Worm (Caenorhabditis elegans) whole organism, L1 larva: ENCODE data around the gene mboa-2.

Experiments used
- C04F5.9 ChIP-seq: sonication (generic microtip); optimal IDR thresholded peaks from 2 replicates; lab custom pipeline; 2016; ENCODE audit warnings: missing genetic modification characterization, missing compliant biosample characterization
- C16A3.4 ChIP-seq: fragments of 150-350 bp; optimal IDR thresholded peaks from 2 replicates; lab custom pipeline; 2014; ENCODE audit warnings: missing biosample characterization, missing genetic modification characterization
- C34B4.2 ChIP-seq: sonication (generic microtip); optimal IDR thresholded peaks from 2 replicates; lab custom pipeline; 2017; ENCODE audit warnings: mild to moderate bottlenecking, missing genetic modification characterization, missing compliant biosample characterization
- F16B12.6 ChIP-seq: fragments of 150-350 bp; optimal IDR thresholded peaks from 2 replicates; lab custom pipeline; 2014; ENCODE audit warnings: missing biosample characterization, missing genetic modification characterization
- aha-1 ChIP-seq: fragments of 150-350 bp; optimal IDR thresholded peaks from 2 replicates; lab custom pipeline; 2014; ENCODE audit warnings: missing biosample characterization, missing genetic modification characterization
- aly-2 ChIP-seq: fragments of 150-350 bp; optimal IDR thresholded peaks from 2 replicates; lab custom pipeline; 2014; ENCODE audit warnings: missing biosample characterization, missing genetic modification characterization
- ama-1 ChIP-seq: fragments of 150-350 bp; optimal IDR thresholded peaks from 2 replicates; lab custom pipeline; 2014
- blmp-1 ChIP-seq: fragments of 150-350 bp; optimal IDR thresholded peaks from 2 replicates; lab custom pipeline; 2014; ENCODE audit warnings: missing biosample characterization, missing genetic modification characterization
- ceh-8 ChIP-seq: fragments of 200-800 bp; sonication (Bioruptor generic); optimal IDR thresholded peaks from 2 replicates; lab custom pipeline; 2018; ENCODE audit warnings: mild to moderate bottlenecking, missing genetic modification characterization, moderate library complexity, missing compliant biosample characterization
- ces-1 ChIP-seq: fragments of 150-350 bp; optimal IDR thresholded peaks from 2 replicates; lab custom pipeline; 2014; ENCODE audit warnings: missing biosample characterization, missing genetic modification reagents, missing genetic modification characterization
- dsc-1 ChIP-seq: sonication (generic microtip); optimal IDR thresholded peaks from 2 replicates; lab custom pipeline; 2016; ENCODE audit warnings: mild to moderate bottlenecking, missing genetic modification characterization, missing compliant biosample characterization
- efl-1 ChIP-seq, 4 experiments: fragments of 150-350 bp; optimal IDR thresholded peaks in 3 of 4; peaks in 1 of 4; 1 replicate in 1 of 4; 2 replicates in 3 of 4; lab custom pipeline; 2014; ENCODE audit warnings: missing biosample characterization in 2 of 4, missing genetic modification characterization in 2 of 4, missing genetic modification reagents in 2 of 4
- egl-13 ChIP-seq: sonication (generic microtip); optimal IDR thresholded peaks from 2 replicates; lab custom pipeline; 2016; ENCODE audit warnings: missing genotype, missing genetic modification reagents, missing genetic modification characterization, missing compliant biosample characterization
- egl-27 ChIP-seq, 2 experiments: fragments of 150-350 bp in 1 of 2; sonication (generic microtip); optimal IDR thresholded peaks; 3 replicates each; lab custom pipeline; 2017 to 2018; ENCODE audit warnings: missing biosample characterization in 2 of 2, missing genetic modification characterization in 2 of 2, missing genetic modification reagents in 2 of 2
- elt-2 ChIP-seq: sonication (generic microtip); optimal IDR thresholded peaks from 2 replicates; lab custom pipeline; 2016; ENCODE audit warnings: missing genetic modification characterization, mild to moderate bottlenecking, inconsistent platforms, missing compliant biosample characterization, missing genetic modification reagents
- elt-3 ChIP-seq, 6 experiments: fragments of 150-350 bp in 1 of 6; sonication (generic microtip); optimal IDR thresholded peaks; 2 replicates each; lab custom pipeline; 2017 to 2018; ENCODE audit warnings: missing biosample characterization in 6 of 6, missing genetic modification characterization in 6 of 6, inconsistent platforms in 1 of 6
- fkh-4 ChIP-seq: sonication (generic microtip); optimal IDR thresholded peaks from 2 replicates; lab custom pipeline; 2016; ENCODE audit warnings: missing compliant biosample characterization, missing genetic modification characterization, borderline replicate concordance
- fos-1 ChIP-seq: fragments of 150-350 bp; optimal IDR thresholded peaks from 2 replicates; lab custom pipeline; 2014; ENCODE audit warnings: missing biosample characterization, missing genetic modification characterization
- grh-1 ChIP-seq: fragments of 200-800 bp; sonication (Bioruptor generic); IDR thresholded peaks from 2 replicates; pipeline ENCODE4 v1.3.6; 2022; ENCODE audit warnings: missing genetic modification reagents, missing genetic modification characterization, missing compliant biosample characterization
- hlh-4 ChIP-seq: sonication (generic microtip); optimal IDR thresholded peaks from 2 replicates; lab custom pipeline; 2016; ENCODE audit warnings: mild to moderate bottlenecking, missing genetic modification characterization, missing compliant biosample characterization
- irx-1 ChIP-seq: sonication (generic microtip); optimal IDR thresholded peaks from 2 replicates; lab custom pipeline; 2016; ENCODE audit warnings: missing genetic modification characterization, missing compliant biosample characterization
- isw-1 ChIP-seq: fragments of 200-800 bp; sonication (Bioruptor generic); IDR thresholded peaks from 2 replicates; pipeline ENCODE4 v1.3.6; 2022; ENCODE audit warnings: missing genetic modification characterization, missing compliant biosample characterization
- lin-15B ChIP-seq: fragments of 150-350 bp; sonication (generic microtip); optimal IDR thresholded peaks from 3 replicates; lab custom pipeline; 2014; ENCODE audit warnings: missing biosample characterization, missing genetic modification characterization
- nhr-12 ChIP-seq: sonication (generic microtip); optimal IDR thresholded peaks from 2 replicates; lab custom pipeline; 2017; ENCODE audit warnings: missing biosample characterization, missing genetic modification characterization
- nhr-20 ChIP-seq: sonication (generic microtip); optimal IDR thresholded peaks from 2 replicates; lab custom pipeline; 2016; ENCODE audit warnings: mild to moderate bottlenecking, missing genetic modification characterization, missing compliant biosample characterization
- nhr-47 ChIP-seq: sonication (generic microtip); optimal IDR thresholded peaks from 2 replicates; lab custom pipeline; 2016; ENCODE audit warnings: mild to moderate bottlenecking, missing genetic modification characterization, moderate library complexity, missing compliant biosample characterization
- nhr-71 ChIP-seq: sonication (generic microtip); optimal IDR thresholded peaks from 2 replicates; lab custom pipeline; 2016; ENCODE audit warnings: mild to moderate bottlenecking, missing genetic modification characterization, moderate library complexity, missing compliant biosample characterization
- nhr-76 ChIP-seq: sonication (generic microtip); optimal IDR thresholded peaks from 2 replicates; lab custom pipeline; 2017; ENCODE audit warnings: missing biosample characterization, missing genetic modification characterization
- nhr-90 ChIP-seq: sonication (generic microtip); optimal IDR thresholded peaks from 2 replicates; lab custom pipeline; 2016; ENCODE audit warnings: mild to moderate bottlenecking, missing genetic modification characterization, missing compliant biosample characterization; ENCODE audit not compliant: poor library complexity
- pqm-1 ChIP-seq: sonication (generic microtip); optimal IDR thresholded peaks from 3 replicates; lab custom pipeline; 2017; ENCODE audit warnings: missing biosample characterization, missing genetic modification characterization
- rnt-1 ChIP-seq: sonication (generic microtip); optimal IDR thresholded peaks from 2 replicates; lab custom pipeline; 2016; ENCODE audit warnings: mild to moderate bottlenecking, missing genetic modification characterization, moderate library complexity, missing compliant biosample characterization
- skn-1 ChIP-seq: fragments of 150-350 bp; optimal IDR thresholded peaks from 2 replicates; lab custom pipeline; 2014; ENCODE audit warnings: missing biosample characterization, missing genetic modification characterization
- snpc-4 ChIP-seq: fragments of 150-350 bp; optimal IDR thresholded peaks from 2 replicates; lab custom pipeline; 2014; ENCODE audit warnings: missing biosample characterization, missing genetic modification characterization
- snu-23 ChIP-seq: sonication (generic microtip); optimal IDR thresholded peaks from 2 replicates; lab custom pipeline; 2016; ENCODE audit warnings: missing genetic modification characterization, missing compliant biosample characterization
- sptf-1 ChIP-seq: fragments of 150-350 bp; optimal IDR thresholded peaks from 2 replicates; lab custom pipeline; 2014; ENCODE audit warnings: missing biosample characterization, missing genetic modification characterization
- sup-37 ChIP-seq: fragments of 200-800 bp; sonication (Bioruptor generic); optimal IDR thresholded peaks from 2 replicates; lab custom pipeline; 2018; ENCODE audit warnings: mild to moderate bottlenecking, missing genetic modification characterization, missing compliant biosample characterization
- swsn-7 ChIP-seq: sonication (generic microtip); optimal IDR thresholded peaks from 2 replicates; lab custom pipeline; 2016; ENCODE audit warnings: missing genetic modification characterization, missing compliant biosample characterization
- tbx-2 ChIP-seq: sonication (generic microtip); optimal IDR thresholded peaks from 2 replicates; lab custom pipeline; 2016; ENCODE audit warnings: missing genetic modification characterization, missing compliant biosample characterization
- tlp-1 ChIP-seq: fragments of 150-350 bp; optimal IDR thresholded peaks from 2 replicates; lab custom pipeline; 2014; ENCODE audit warnings: missing biosample characterization, missing genetic modification characterization
- unc-130 ChIP-seq: fragments of 150-350 bp; optimal IDR thresholded peaks from 2 replicates; lab custom pipeline; 2017; ENCODE audit warnings: missing biosample characterization, missing genetic modification characterization, inconsistent platforms
- unc-30 ChIP-seq: sonication (generic microtip); optimal IDR thresholded peaks from 2 replicates; lab custom pipeline; 2017; ENCODE audit warnings: missing biosample characterization, missing genetic modification characterization
- xbp-1 ChIP-seq: sonication (generic microtip); optimal IDR thresholded peaks from 2 replicates; lab custom pipeline; 2016; ENCODE audit warnings: missing genetic modification characterization, missing compliant biosample characterization
- ztf-11 ChIP-seq, 2 experiments: sonication (generic microtip); optimal IDR thresholded peaks; 2 replicates each; lab custom pipeline; 2016 to 2017; ENCODE audit warnings: missing genetic modification characterization in 2 of 2, missing biosample characterization in 1 of 2, missing compliant biosample characterization in 1 of 2
- ztf-4 ChIP-seq: fragments of 150-350 bp; optimal IDR thresholded peaks from 2 replicates; lab custom pipeline; 2014; ENCODE audit warnings: missing biosample characterization, missing genetic modification characterization

Gene mboa-2

ce11 chrV:11083691-11084090 lies 38.6 kb downstream of the mboa-2 start (continued):
- TF ChIP-seq elt-2 (tag; lab: Kevin White, UChicago) (no peak), isw-1 (GFP tag; lab: Robert Waterston, UW) (no peak), hlh-4 (tag; lab: Kevin White, UChicago) (no peak), C34B4.2 (tag; lab: Kevin White, UChicago) (no peak), F16B12.6 (tag; lab: Kevin White, UChicago) (no peak), unc-130 (no peak), rnt-1 (peak; percentile 84), blmp-1 (tag; lab: Kevin White, UChicago) (no peak), tlp-1 (tag; lab: Kevin White, UChicago) (no peak), ceh-8 (GFP tag; lab: Kevin White, UChicago) (no peak), aly-2 (tag; lab: Kevin White, UChicago) (peak; percentile 32), fkh-4 (tag; lab: Kevin White, UChicago) (peak; percentile 12), nhr-71 (tag; lab: Kevin White, UChicago) (peak; percentile 80), grh-1 (no peak), ces-1 (GFP tag; lab: Kevin White, UChicago) (no peak), efl-1 (optimal IDR thresholded peaks at IDR 0.05; lab: Kevin White, UChicago) (peak; percentile 6 to 33), efl-1 (GFP tag; optimal IDR thresholded peaks at IDR 0.05 in 1 of 2; lab: Kevin White, UChicago) (peak in 1 of 2 experiments; percentile 44), irx-1 (tag; lab: Kevin White, UChicago) (peak; percentile 35), sptf-1 (tag; lab: Kevin White, UChicago) (no peak), ztf-11 (tag; optimal IDR thresholded peaks at IDR 0.05; lab: Kevin White, UChicago) (no peak), aha-1 (tag; lab: Kevin White, UChicago) (no peak), ama-1 (no peak), swsn-7 (peak; percentile 49), C16A3.4 (peak; percentile 11), tbx-2 (tag; lab: Kevin White, UChicago) (peak; percentile 67), nhr-90 (tag; lab: Kevin White, UChicago) (no peak), lin-15B (tag; lab: Kevin White, UChicago) (no peak), nhr-76 (tag; lab: Kevin White, UChicago) (no peak), unc-30 (tag; lab: Kevin White, UChicago) (no peak), elt-3 (tag; optimal IDR thresholded peaks at IDR 0.05; lab: Kevin White, UChicago) (no peak), nhr-47 (tag; lab: Kevin White, UChicago) (peak; percentile 23), C04F5.9 (no peak), snpc-4 (tag; lab: Kevin White, UChicago) (no peak), nhr-20 (tag; lab: Kevin White, UChicago) (peak; percentile 47), xbp-1 (tag; lab: Kevin White, UChicago) (peak; percentile 20), egl-13 (no peak), sup-37 (GFP tag; lab: Kevin White, UChicago) (peak; percentile 28), egl-27 (tag; optimal IDR thresholded peaks at IDR 0.05; lab: Kevin White, UChicago) (no peak), ztf-4 (no peak), dsc-1 (tag; lab: Kevin White, UChicago) (peak; percentile 79), pqm-1 (no peak), snu-23 (peak; percentile 64), fos-1 (tag; lab: Kevin White, UChicago) (peak; percentile 10), skn-1 (tag; lab: Kevin White, UChicago) (no peak), nhr-12 (tag; lab: Kevin White, UChicago) (no peak)

- TF ChIP-seq nhr-20 (tag; lab: Kevin White, UChicago) (no peak), ama-1 (no peak)
Measured at ce11 chrV:11082964-11083363, 39.3 kb downstream of the mboa-2 start.
